Fruit fly (Drosophila melanogaster): ENCODE measurements around the gene RSG7.

dm6 chrX:16816500-16816899 lies 27.7 kb downstream of the RSG7 start:
- TF ChIP-seq CG4496 (GFP tag; IDR thresholded peaks at IDR 0.05) (no peak), CG8301 (tag; optimal IDR thresholded peaks at IDR 0.05) (no peak), EcR (GFP tag; optimal IDR thresholded peaks at IDR 0.05) (no peak)

All from whole organism, pupa.